Fruit fly (Drosophila melanogaster) whole organism, pupa: ENCODE measurements around the gene MED27.

ENCODE experiments used
- CG13204 ChIP-seq: fragments of 200-800 bp; sonication (Bioruptor generic); optimal IDR thresholded peaks from 2 replicates; lab custom pipeline; 2018; ENCODE audit warnings: missing biosample characterization, mild to moderate bottlenecking, missing genetic modification characterization, moderate library complexity
- CG14655 ChIP-seq: fragments of 200-800 bp; sonication (Bioruptor generic); optimal IDR thresholded peaks from 3 replicates; lab custom pipeline; 2017; ENCODE audit warnings: mild to moderate bottlenecking, missing biosample characterization, missing genetic modification reagents, missing genetic modification characterization
- CG8301 ChIP-seq: fragments of 200-800 bp; sonication (Bioruptor generic); optimal IDR thresholded peaks from 2 replicates; lab custom pipeline; 2018; ENCODE audit warnings: missing biosample characterization, mild to moderate bottlenecking, missing genetic modification characterization
- Ets98B ChIP-seq: fragments of 200-800 bp; sonication (Bioruptor generic); IDR thresholded peaks from 2 replicates; pipeline ENCODE4 v1.3.6; 2022; ENCODE audit warnings: missing biosample characterization, missing genetic modification characterization

dm6 chr3R:5635524-5635923, 19.4 kb upstream of the MED27 start, which contains the start of gene CG31546:
- TF ChIP-seq CG13204 (no peak), Ets98B (GFP tag; lab: Robert Waterston, UW) (no peak), CG8301 (tag; lab: Kevin White, UChicago) (no peak), CG14655 (no peak)
